Worm (Caenorhabditis elegans): Measurements from ENCODE around the gene E02H1.6.

E02H1.6 gene

ce11 chrII:9575670-9576069 lies 20.8 kb upstream of the E02H1.6 start, which contains the start of gene exc-7:
Gene exc-7 (plus strand): TSS chrII:9575970.
- TF ChIP-seq unc-62 (GFP tag; optimal IDR thresholded peaks at IDR 0.05 in 1 of 2) (peak in 1 of 2 experiments; percentile 83), unc-62 (tag; optimal IDR thresholded peaks at IDR 0.05) (no peak), nhr-28 (tag; optimal IDR thresholded peaks at IDR 0.05) (no peak), dmd-9 (GFP tag; IDR thresholded peaks at IDR 0.05) (no peak)

ce11 chrII:9576707-9577106 lies 19.8 kb upstream of the E02H1.6 start:
- no peak for TF ChIP-seq F10B5.3 (tag; optimal IDR thresholded peaks at IDR 0.05)
- TF ChIP-seq sdz-12 (GFP tag; optimal IDR thresholded peaks at IDR 0.05): no peak
- 0 out of 2 replicates have a peak, but pooled peaks have one; percentile 32 for TF ChIP-seq hmg-1.1 (GFP tag; IDR thresholded peaks at IDR 0.05)

ce11 chrII:9577630-9578029 lies 18.9 kb upstream of the E02H1.6 start:
- TF ChIP-seq mdl-1 (tag; optimal IDR thresholded peaks at IDR 0.05): no peak
- 0 out of 2 replicates have a peak, but pooled peaks have one; percentile 11 for TF ChIP-seq egl-43 (GFP tag; IDR thresholded peaks at IDR 0.05)

ce11 chrII:9583461-9583860 lies 13.0 kb upstream of the E02H1.6 start, which contains the start of gene wee-1.1:
Gene wee-1.1 (minus strand): TSS chrII:9583561.
- TF ChIP-seq fkh-10 (GFP tag; optimal IDR thresholded peaks at IDR 0.05) (no peak), unc-62 (GFP tag; optimal IDR thresholded peaks at IDR 0.05 in 1 of 2) (no peak), unc-62 (tag; optimal IDR thresholded peaks at IDR 0.05) (no peak), vab-7 (GFP tag; IDR thresholded peaks at IDR 0.05) (no peak), pha-4 (GFP tag; IDR thresholded peaks at IDR 0.05) (no peak), pha-4 (tag; optimal IDR thresholded peaks at IDR 0.05) (no peak), egl-27 (tag; optimal IDR thresholded peaks at IDR 0.05) (no peak), zfp-2 (tag; optimal IDR thresholded peaks at IDR 0.05) (no peak), snpc-1.2 (GFP tag; IDR thresholded peaks at IDR 0.05) (no peak), lin-1 (GFP tag; IDR thresholded peaks at IDR 0.05) (no peak), mes-2 (tag; optimal IDR thresholded peaks at IDR 0.05; ENCODE audit: poor library complexity, severe bottlenecking) (no peak), nhr-111 (GFP tag; optimal IDR thresholded peaks at IDR 0.05) (no peak), Y5F2A.4 (GFP tag; optimal IDR thresholded peaks at IDR 0.05) (no peak), jun-1 (tag; optimal IDR thresholded peaks at IDR 0.05) (no peak), sdz-12 (GFP tag; optimal IDR thresholded peaks at IDR 0.05) (no peak)

- TF ChIP-seq unc-130 (GFP tag; optimal IDR thresholded peaks at IDR 0.05) (no peak), ceh-28 (tag; optimal IDR thresholded peaks at IDR 0.05) (no peak), tra-1 (GFP tag; IDR thresholded peaks at IDR 0.05) (no peak), lsy-2 (tag; optimal IDR thresholded peaks at IDR 0.05) (no peak), cey-2 (tag; optimal IDR thresholded peaks at IDR 0.05; ENCODE audit: borderline replicate concordance, insufficient read depth) (peak; percentile 43), nhr-10 (tag; optimal IDR thresholded peaks at IDR 0.05) (peak; percentile 8), rbr-2 (tag; optimal IDR thresholded peaks at IDR 0.05) (no peak), ZK337.2 (GFP tag; IDR thresholded peaks at IDR 0.05) (no peak), nhr-41 (GFP tag; IDR thresholded peaks at IDR 0.05) (no peak), nhr-28 (tag; optimal IDR thresholded peaks at IDR 0.05) (peak; percentile 100), mxl-2 (GFP tag; conservative IDR thresholded peaks at IDR 0.05) (no peak), dve-1 (tag; optimal IDR thresholded peaks at IDR 0.05; ENCODE audit: insufficient read depth) (peak; percentile 66), aha-1 (tag) (no peak), daf-16 (GFP tag; optimal IDR thresholded peaks at IDR 0.05) (no peak), daf-16 (tag; optimal IDR thresholded peaks at IDR 0.05) (peak; percentile 60), ces-1 (GFP tag; optimal IDR thresholded peaks at IDR 0.05) (no peak), pha-4 (GFP tag; IDR thresholded peaks at IDR 0.05) (no peak), pha-4 (tag; optimal IDR thresholded peaks at IDR 0.05) (no peak), ctbp-1 (GFP tag; IDR thresholded peaks at IDR 0.05) (no peak), ama-1 (optimal IDR thresholded peaks at IDR 0.05) (no peak), lin-13 (GFP tag; optimal IDR thresholded peaks at IDR 0.05) (no peak), duxl-1 (tag; optimal IDR thresholded peaks at IDR 0.05; ENCODE audit: poor library complexity) (no peak), hlh-11 (tag; optimal IDR thresholded peaks at IDR 0.05) (peak; percentile 35), zag-1 (tag; optimal IDR thresholded peaks at IDR 0.05) (no peak)
These were observed 9.7 kb upstream of the E02H1.6 start, which contains the start of gene ugt-58 for ce11 chrII:9586734-9587209. Gene ugt-58 (minus strand): TSS chrII:9586784.
